Worm (Caenorhabditis elegans) whole organism, early embryonic: Measurements from ENCODE around the gene sre-53.

Experiments used
- B0310.2 ChIP-seq: sonication (generic microtip); optimal IDR thresholded peaks from 2 replicates; lab custom pipeline; 2016; ENCODE audit warnings: mild to moderate bottlenecking, missing genetic modification characterization, missing compliant biosample characterization
- F13C5.2 ChIP-seq: sonication (generic microtip); optimal IDR thresholded peaks from 2 replicates; lab custom pipeline; 2017; ENCODE audit warnings: mild to moderate bottlenecking, missing genetic modification characterization, inconsistent platforms, missing compliant biosample characterization
- aly-1 ChIP-seq: sonication (generic microtip); optimal IDR thresholded peaks from 2 replicates; lab custom pipeline; 2016; ENCODE audit warnings: missing genetic modification characterization, missing compliant biosample characterization
- ama-1 ChIP-seq: fragments of 150-350 bp; optimal IDR thresholded peaks from 2 replicates; lab custom pipeline; 2014
- ceh-13 ChIP-seq: fragments of 200-800 bp; sonication (Bioruptor generic); optimal IDR thresholded peaks from 2 replicates; lab custom pipeline; 2018; ENCODE audit warnings: mild to moderate bottlenecking, missing genetic modification characterization, missing compliant biosample characterization
- ceh-36 ChIP-seq: sonication (generic microtip); optimal IDR thresholded peaks from 2 replicates; lab custom pipeline; 2016; ENCODE audit warnings: missing genetic modification characterization, inconsistent platforms, missing compliant biosample characterization
- ets-7 ChIP-seq: sonication (generic microtip); optimal IDR thresholded peaks from 2 replicates; lab custom pipeline; 2016; ENCODE audit warnings: missing genotype, missing genetic modification characterization, missing compliant biosample characterization
- flt-1 ChIP-seq: fragments of 200-800 bp; sonication (Bioruptor generic); IDR thresholded peaks from 2 replicates; pipeline ENCODE4 v1.3.6; 2022; ENCODE audit warnings: missing genetic modification characterization, missing compliant biosample characterization
- hmbx-1 ChIP-seq: sonication (generic microtip); optimal IDR thresholded peaks from 2 replicates; lab custom pipeline; 2016; ENCODE audit warnings: mild to moderate bottlenecking, missing genetic modification characterization, missing compliant biosample characterization
- hmg-4 ChIP-seq: fragments of 200-800 bp; sonication (Bioruptor generic); optimal IDR thresholded peaks from 2 replicates; lab custom pipeline; 2018; ENCODE audit warnings: mild to moderate bottlenecking, missing genetic modification characterization, missing compliant biosample characterization
- hnd-1 ChIP-seq: sonication (generic microtip); optimal IDR thresholded peaks from 2 replicates; lab custom pipeline; 2016; ENCODE audit warnings: missing genetic modification characterization, missing compliant biosample characterization
- pes-1 ChIP-seq: fragments of 200-800 bp; sonication (Bioruptor generic); IDR thresholded peaks from 2 replicates; pipeline ENCODE4 v1.3.6; 2022; ENCODE audit warnings: missing genetic modification reagents, missing genetic modification characterization, missing compliant biosample characterization
- scrt-1 ChIP-seq: fragments of 200-800 bp; sonication (Bioruptor generic); IDR thresholded peaks from 2 replicates; pipeline ENCODE4 v1.3.6; 2022; ENCODE audit warnings: missing genetic modification characterization, missing compliant biosample characterization
- sea-1 ChIP-seq: fragments of 200-800 bp; sonication (Bioruptor generic); conservative IDR thresholded peaks from 2 replicates; pipeline ENCODE4 v1.3.6; 2022; ENCODE audit warnings: missing genetic modification characterization, missing compliant biosample characterization
- tbx-11 ChIP-seq: fragments of 200-800 bp; sonication (Bioruptor generic); IDR thresholded peaks from 2 replicates; pipeline ENCODE4 v1.3.6; 2022; ENCODE audit warnings: missing genetic modification characterization, missing compliant biosample characterization
- tbx-37 ChIP-seq: fragments of 200-800 bp; sonication (Bioruptor generic); conservative IDR thresholded peaks from 2 replicates; pipeline ENCODE4 v1.3.6; 2022; ENCODE audit warnings: missing genetic modification reagents, missing genetic modification characterization, missing compliant biosample characterization
- tra-4 ChIP-seq: sonication (generic microtip); optimal IDR thresholded peaks from 2 replicates; lab custom pipeline; 2017; ENCODE audit warnings: missing genetic modification characterization, missing compliant biosample characterization

The sre-53 gene

ce11 chrII:12279259-12279658 lies 43.9 kb downstream of the sre-53 start, which contains the start of the genes tric-1B.2 and Y57A10A.29:
TSS of gene tric-1B.2 (minus strand) at chrII:12279387.
TSS of gene Y57A10A.29 (plus strand) at chrII:12279561.
- no peak for TF ChIP-seq ceh-36 (tag; lab: Kevin White, UChicago)
- TF ChIP-seq F13C5.2, result no peak
- no peak for TF ChIP-seq flt-1
- TF ChIP-seq hmg-4, result no peak
- no peak for TF ChIP-seq sea-1 (GFP tag; lab: Robert Waterston, UW)
- no peak for TF ChIP-seq scrt-1 (GFP tag; lab: Robert Waterston, UW)
- no peak for TF ChIP-seq ama-1 (lab: Kevin White, UChicago)
- no peak for TF ChIP-seq ceh-13
- TF ChIP-seq hnd-1 (tag; lab: Kevin White, UChicago), result no peak
- TF ChIP-seq ets-7 (tag; lab: Kevin White, UChicago), result no peak

DNA sequence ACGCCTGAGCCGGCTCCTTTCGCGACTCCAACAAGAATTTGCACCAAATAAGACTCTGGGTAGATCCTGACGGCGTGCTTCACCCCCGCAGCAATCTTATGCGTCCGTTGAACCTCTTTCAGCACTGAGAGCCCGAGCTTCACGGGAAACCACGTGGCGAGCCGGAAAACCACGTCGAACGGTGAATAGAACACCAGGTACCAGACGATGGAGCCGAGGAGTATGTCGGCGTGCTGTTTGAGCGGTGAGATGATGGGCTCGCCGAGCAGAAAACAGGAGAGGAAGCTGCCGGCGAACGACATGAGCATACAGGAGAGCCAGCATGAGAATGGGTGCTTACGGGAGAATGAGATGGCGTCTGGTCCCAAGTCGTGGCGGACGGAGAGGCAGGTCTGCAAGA lies 44.6 kb downstream of the sre-53 start:
- TF ChIP-seq hmg-4 (peak; percentile 9), scrt-1 (GFP tag; lab: Robert Waterston, UW) (no peak)

ce11 chrII:12274944-12275343 lies 48.3 kb downstream of the sre-53 start, which contains the start of gene Y57A10A.27:
TSS of gene Y57A10A.27 (minus strand) at chrII:12275044.
- no peak for TF ChIP-seq ets-7 (tag; lab: Kevin White, UChicago)
- TF ChIP-seq ceh-36 (tag; lab: Kevin White, UChicago), result no peak
- no peak for TF ChIP-seq pes-1 (GFP tag; lab: Robert Waterston, UW)
- no peak for TF ChIP-seq tbx-37 (GFP tag; lab: Robert Waterston, UW)
- no peak for TF ChIP-seq hmg-4
- TF ChIP-seq flt-1, result no peak
- TF ChIP-seq F13C5.2, result no peak
- TF ChIP-seq ceh-13, result no peak
- no peak for TF ChIP-seq scrt-1 (GFP tag; lab: Robert Waterston, UW)
- TF ChIP-seq hnd-1 (tag; lab: Kevin White, UChicago), result no peak
- no peak for TF ChIP-seq hmbx-1 (tag; lab: Kevin White, UChicago)
- no peak for TF ChIP-seq ama-1 (lab: Kevin White, UChicago)
- no peak for TF ChIP-seq tbx-11 (GFP tag; lab: Robert Waterston, UW)
- TF ChIP-seq B0310.2, result no peak
- TF ChIP-seq aly-1 (tag; lab: Kevin White, UChicago), result no peak
- no peak for TF ChIP-seq sea-1 (GFP tag; lab: Robert Waterston, UW)
- TF ChIP-seq tra-4 (tag; lab: Kevin White, UChicago), result no peak
